Fruit fly (Drosophila melanogaster): ENCODE results near the gene CG8539.

dm6 chr3L:7519219-7519618 lies 20.6 kb upstream of the CG8539 start:
- TF ChIP-seq sna (GFP tag; IDR thresholded peaks at IDR 0.05; ENCODE audit: partially characterized antibody) (no peak), dysf (GFP tag; IDR thresholded peaks at IDR 0.05) (no peak), CG17385 (GFP tag; optimal IDR thresholded peaks at IDR 0.05) (no peak), CG11247 (GFP tag; IDR thresholded peaks at IDR 0.05) (no peak), pzg (GFP tag; optimal IDR thresholded peaks at IDR 0.05) (no peak), Dll (GFP tag; IDR thresholded peaks at IDR 0.05; ENCODE audit: partially characterized antibody) (no peak), Hand (GFP tag; optimal IDR thresholded peaks at IDR 0.05) (no peak), Doc2 (GFP tag; IDR thresholded peaks at IDR 0.05) (no peak), lola (GFP tag; optimal IDR thresholded peaks at IDR 0.05) (no peak), CG32767 (GFP tag; IDR thresholded peaks at IDR 0.05) (no peak), Bgb (GFP tag; IDR thresholded peaks at IDR 0.05; ENCODE audit: partially characterized antibody) (no peak), CG1603 (tag; optimal IDR thresholded peaks at IDR 0.05) (no peak)
